Fruit fly (Drosophila melanogaster): Measurements from ENCODE around the gene Tsp33B.

dm6 chr2L:11837413-11837812 lies 45.2 kb upstream of the Tsp33B start, which contains the start of gene Sfp33A2:
- TF ChIP-seq CG15336 (GFP tag; IDR thresholded peaks at IDR 0.05) (no peak), CG6854 (GFP tag; optimal IDR thresholded peaks at IDR 0.05) (no peak), Sox14 (GFP tag; optimal IDR thresholded peaks at IDR 0.05) (no peak), CG10631 (GFP tag; optimal IDR thresholded peaks at IDR 0.05) (no peak), CG16779 (tag; optimal IDR thresholded peaks at IDR 0.05) (no peak), Ets21C (GFP tag; optimal IDR thresholded peaks at IDR 0.05) (no peak), OdsH (GFP tag; optimal IDR thresholded peaks at IDR 0.05) (no peak), salr (GFP tag; optimal IDR thresholded peaks at IDR 0.05) (no peak), CG8632 (GFP tag; optimal IDR thresholded peaks at IDR 0.05) (no peak), CG34406 (GFP tag; optimal IDR thresholded peaks at IDR 0.05) (no peak), Hr39 (GFP tag; optimal IDR thresholded peaks at IDR 0.05) (no peak)
